Worm (Caenorhabditis elegans): ENCODE data around the gene ZK899.7.

Gene ZK899.7

ce11 chrX:9467573-9467972, 18.3 kb upstream of the ZK899.7 start (continued):
- TF ChIP-seq elt-3 (tag; optimal IDR thresholded peaks at IDR 0.05) (peak in 2 of 6 experiments; percentile 53 to 82), C34B4.2 (tag; optimal IDR thresholded peaks at IDR 0.05) (no peak), pag-3 (tag; optimal IDR thresholded peaks at IDR 0.05; ENCODE audit: borderline replicate concordance, insufficient read depth) (no peak), C16A3.4 (tag; optimal IDR thresholded peaks at IDR 0.05) (peak; percentile 67), nhr-71 (tag; optimal IDR thresholded peaks at IDR 0.05) (peak; percentile 75), unc-62 (GFP tag; optimal IDR thresholded peaks at IDR 0.05) (no peak), hlh-4 (tag; optimal IDR thresholded peaks at IDR 0.05) (no peak), C04F5.9 (tag; optimal IDR thresholded peaks at IDR 0.05) (no peak), ceh-82 (tag; optimal IDR thresholded peaks at IDR 0.05) (peak; percentile 41 to 74 (median 70)), skn-1 (tag; optimal IDR thresholded peaks at IDR 0.05) (peak; percentile 43), nhr-47 (tag; optimal IDR thresholded peaks at IDR 0.05) (peak; percentile 87)

DNA sequence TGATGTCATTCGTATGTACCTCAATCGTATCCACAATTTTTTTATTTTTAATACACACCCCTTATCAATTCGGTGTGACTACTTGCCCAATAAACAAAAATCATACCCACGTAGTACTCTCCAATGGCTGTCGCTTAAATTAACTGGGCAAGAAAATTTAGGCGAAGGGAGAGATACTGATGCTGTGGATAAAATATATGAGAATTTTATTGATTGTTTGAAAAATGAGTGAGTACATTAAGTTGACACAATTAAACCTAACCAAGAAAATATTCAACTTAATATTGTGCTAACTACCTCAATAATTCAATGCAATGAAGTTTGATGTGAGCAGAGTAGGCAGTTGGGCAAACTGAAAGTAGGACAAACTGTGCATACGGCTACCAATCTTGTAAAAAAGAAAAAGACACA, 16.5 kb upstream of the ZK899.7 start:
- TF ChIP-seq jun-1 (tag; optimal IDR thresholded peaks at IDR 0.05) (peak; percentile 100), elt-2 (tag; optimal IDR thresholded peaks at IDR 0.05) (peak; percentile 96), irx-1 (tag; optimal IDR thresholded peaks at IDR 0.05) (peak; percentile 100), sptf-1 (tag; optimal IDR thresholded peaks at IDR 0.05) (no peak), nhr-237 (tag; optimal IDR thresholded peaks at IDR 0.05) (peak; percentile 100), nhr-77 (tag; optimal IDR thresholded peaks at IDR 0.05) (peak; percentile 99), xbp-1 (tag; optimal IDR thresholded peaks at IDR 0.05) (peak; percentile 98), aly-2 (tag; optimal IDR thresholded peaks at IDR 0.05) (peak; percentile 99), elt-3 (tag; optimal IDR thresholded peaks at IDR 0.05) (peak in 5 of 6 experiments; percentile 44 to 100 (median 92)), ces-1 (GFP tag; optimal IDR thresholded peaks at IDR 0.05) (peak; percentile 87), aha-1 (tag; optimal IDR thresholded peaks at IDR 0.05) (peak; percentile 85), nhr-76 (tag; optimal IDR thresholded peaks at IDR 0.05) (peak; percentile 100), fos-1 (tag; optimal IDR thresholded peaks at IDR 0.05) (peak; percentile 99), sup-37 (GFP tag; optimal IDR thresholded peaks at IDR 0.05) (peak; percentile 94), egl-27 (tag; optimal IDR thresholded peaks at IDR 0.05) (peak; percentile 93), nhr-85 (tag) (peak; percentile 99), nhr-84 (tag; optimal IDR thresholded peaks at IDR 0.05) (peak; percentile 87), fkh-10 (GFP tag; optimal IDR thresholded peaks at IDR 0.05) (peak; percentile 100), mef-2 (tag; optimal IDR thresholded peaks at IDR 0.05) (peak; percentile 66), isw-1 (GFP tag; IDR thresholded peaks at IDR 0.05) (peak; percentile 92), ets-5 (GFP tag; IDR thresholded peaks at IDR 0.05) (no peak), mep-1 (tag; optimal IDR thresholded peaks at IDR 0.05) (peak; percentile 100), ceh-82 (tag; optimal IDR thresholded peaks at IDR 0.05) (peak; percentile 97 to 99 (median 99)), ztf-4 (tag; optimal IDR thresholded peaks at IDR 0.05) (peak; percentile 99), grh-1 (GFP tag; IDR thresholded peaks at IDR 0.05) (peak; percentile 94), mab-9 (GFP tag; IDR thresholded peaks at IDR 0.05) (peak; percentile 97), zag-1 (tag; optimal IDR thresholded peaks at IDR 0.05) (peak; percentile 97), unc-130 (tag; optimal IDR thresholded peaks at IDR 0.05) (peak; percentile 50), ceh-8 (GFP tag; optimal IDR thresholded peaks at IDR 0.05) (peak; percentile 99), pqm-1 (tag; optimal IDR thresholded peaks at IDR 0.05) (peak; percentile 91), fkh-4 (tag; optimal IDR thresholded peaks at IDR 0.05; ENCODE audit: borderline replicate concordance) (peak; percentile 96), ceh-88 (GFP tag; IDR thresholded peaks at IDR 0.05) (peak; percentile 97), hpl-2 (GFP tag; optimal IDR thresholded peaks at IDR 0.05) (peak; percentile 99), lir-3 (tag; optimal IDR thresholded peaks at IDR 0.05; ENCODE audit: poor library complexity) (peak; percentile 94), nhr-90 (tag; optimal IDR thresholded peaks at IDR 0.05; ENCODE audit: poor library complexity) (peak; percentile 100), unc-62 (GFP tag; optimal IDR thresholded peaks at IDR 0.05) (no peak), hlh-4 (tag; optimal IDR thresholded peaks at IDR 0.05) (peak; percentile 85), unc-98 (GFP tag; IDR thresholded peaks at IDR 0.05) (peak; percentile 91), C16A3.4 (tag; optimal IDR thresholded peaks at IDR 0.05) (peak; percentile 99), nhr-19 (GFP tag; conservative IDR thresholded peaks at IDR 0.05) (peak; percentile 98), lin-14 (GFP tag; optimal IDR thresholded peaks at IDR 0.05) (peak; percentile 98), alr-1 (tag; optimal IDR thresholded peaks at IDR 0.05; ENCODE audit: borderline replicate concordance) (no peak), ztf-11 (tag; optimal IDR thresholded peaks at IDR 0.05) (peak; percentile 79 to 96), sox-4 (tag; optimal IDR thresholded peaks at IDR 0.05) (peak; percentile 100)

Measured in whole organism, L1 larva.